Fruit fly (Drosophila melanogaster): ENCODE measurements around the gene CG10353.
A peak's percentile ranks its signal among the peaks of the same experiment; 100 is the strongest.

Gene CG10353

DNA sequence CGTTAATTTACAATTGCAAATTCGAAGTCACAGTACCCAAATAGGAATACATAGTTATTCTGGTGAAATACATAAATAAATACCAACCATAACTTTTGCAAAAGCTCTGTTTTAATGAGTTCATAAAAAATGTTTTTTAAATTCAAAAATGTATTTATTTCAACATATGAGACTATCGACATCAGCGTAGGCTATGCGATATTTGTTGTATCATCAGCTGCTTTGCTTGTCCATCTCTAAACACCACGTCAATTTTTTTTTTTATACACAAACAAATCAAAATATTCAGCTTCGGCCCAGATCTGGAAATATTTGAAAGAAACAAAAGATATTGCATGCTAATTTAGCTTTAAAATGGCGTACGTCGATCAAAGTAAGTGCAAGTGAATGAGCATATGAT, 1.2 kb upstream of the CG10353 start, which contains the start of gene CG1840:
Gene CG1840, plus strand, starts transcription at position 211 of the 400 bp plus-strand sequence.
- peak; percentile 33 for TF ChIP-seq CG17801 (GFP tag; optimal IDR thresholded peaks at IDR 0.05; ENCODE audit: partially characterized antibody)

DNA sequence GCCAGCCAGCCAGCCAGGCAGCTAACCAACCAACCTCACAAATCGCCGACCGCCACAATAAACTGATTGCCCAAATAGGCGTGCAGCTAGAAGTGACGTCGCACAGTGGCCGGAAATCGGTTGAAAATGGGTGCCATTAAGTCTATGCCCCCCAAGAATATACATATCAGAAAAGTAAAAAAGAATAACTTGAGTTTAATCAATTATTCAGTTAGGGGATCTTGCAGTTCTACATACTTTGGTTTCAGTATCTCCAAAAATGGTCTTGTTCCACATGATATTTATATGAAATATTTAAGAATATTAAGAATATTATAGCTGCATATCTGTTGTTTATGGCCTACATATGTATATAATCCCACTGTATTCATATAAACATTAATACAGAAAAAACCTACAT, 1.6 kb downstream of the CG10353 start:
- TF ChIP-seq CG17801 (GFP tag; optimal IDR thresholded peaks at IDR 0.05; ENCODE audit: partially characterized antibody): no peak

DNA sequence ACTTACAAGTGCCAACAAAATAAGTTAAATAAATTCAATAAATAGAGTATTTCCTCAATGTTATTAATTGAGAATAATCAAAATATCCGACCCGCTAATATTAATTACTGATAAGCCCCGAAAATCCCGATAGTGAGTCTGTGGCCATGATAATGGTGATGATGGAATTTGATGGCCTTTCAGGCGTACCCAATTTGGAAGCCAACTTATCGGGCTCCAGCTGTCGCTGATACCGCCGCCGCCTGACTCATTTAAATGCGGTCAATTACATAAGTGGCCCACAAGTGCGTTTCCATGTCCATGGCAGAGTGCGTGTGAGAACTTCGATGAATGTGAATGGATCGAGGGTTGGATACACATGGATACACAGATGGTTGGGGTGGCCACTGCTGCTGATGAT, 2.8 kb downstream of the CG10353 start:
- no peak for TF ChIP-seq CG17801 (GFP tag; optimal IDR thresholded peaks at IDR 0.05; ENCODE audit: partially characterized antibody)

DNA sequence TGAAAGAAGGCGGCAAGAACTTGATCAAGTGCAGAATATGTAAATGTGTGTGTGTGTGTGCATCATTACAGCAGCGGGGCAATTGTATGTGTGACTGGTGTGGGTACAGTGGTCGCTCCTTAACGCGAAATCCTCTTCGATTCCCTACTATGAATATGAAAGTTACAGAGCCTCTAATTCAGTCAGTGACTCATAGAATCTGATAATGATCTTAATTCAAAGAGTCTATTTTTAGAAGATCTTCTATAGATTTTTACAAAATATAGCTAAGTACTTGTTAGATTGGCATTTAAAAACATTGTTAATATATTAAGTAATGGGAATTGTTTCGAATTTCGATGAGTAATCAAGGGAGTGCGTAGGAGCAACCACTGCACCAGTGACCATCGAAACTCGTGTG, 4.5 kb downstream of the CG10353 start:
- peak; percentile 13 for TF ChIP-seq CG17801 (GFP tag; optimal IDR thresholded peaks at IDR 0.05; ENCODE audit: partially characterized antibody)

DNA sequence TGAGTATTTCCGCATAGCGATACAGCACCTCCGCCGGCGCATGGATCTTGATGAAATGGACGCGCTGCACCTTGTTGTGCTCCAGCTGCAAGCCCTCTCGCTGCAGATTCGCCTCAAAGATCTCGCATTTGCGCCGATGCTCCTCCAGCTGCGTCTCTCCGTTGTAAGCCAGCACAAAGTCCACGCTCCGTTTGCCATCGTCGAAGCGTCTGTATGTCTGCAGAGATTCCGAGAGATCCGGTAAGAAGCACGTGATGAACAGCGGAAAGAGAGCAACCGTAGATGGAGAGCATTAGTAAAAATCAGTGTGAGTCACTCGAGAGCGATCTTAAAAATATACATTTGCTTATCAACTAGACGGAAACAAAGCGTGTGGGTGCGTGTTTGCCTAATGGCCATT, 5.3 kb downstream of the CG10353 start:
- TF ChIP-seq CG17801 (GFP tag; optimal IDR thresholded peaks at IDR 0.05; ENCODE audit: partially characterized antibody): no peak

DNA sequence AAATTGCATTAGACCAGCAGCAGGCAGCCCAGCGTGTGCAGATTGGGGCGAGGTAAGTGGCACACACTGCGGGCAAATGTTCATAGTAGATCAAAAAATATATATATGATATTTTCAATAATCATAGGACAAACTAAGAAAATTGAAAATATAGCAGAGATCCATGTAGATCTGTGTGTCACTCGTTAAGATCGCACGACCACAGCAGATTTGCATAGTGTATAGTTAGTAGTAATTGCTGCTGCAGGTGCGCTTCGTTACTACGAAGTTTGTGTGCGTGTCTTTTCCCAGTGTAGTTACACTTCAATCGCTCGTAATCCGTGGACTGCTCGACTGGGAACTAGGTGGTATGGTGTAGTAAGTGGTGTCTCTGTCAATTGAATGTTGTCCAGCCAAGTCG, 9.8 kb downstream of the CG10353 start, which contains the start of gene CG10352:
Gene CG10352, minus strand, starts transcription at position 4 of the 400 bp plus-strand sequence.
- no peak for TF ChIP-seq CG17801 (GFP tag; optimal IDR thresholded peaks at IDR 0.05; ENCODE audit: partially characterized antibody)

DNA sequence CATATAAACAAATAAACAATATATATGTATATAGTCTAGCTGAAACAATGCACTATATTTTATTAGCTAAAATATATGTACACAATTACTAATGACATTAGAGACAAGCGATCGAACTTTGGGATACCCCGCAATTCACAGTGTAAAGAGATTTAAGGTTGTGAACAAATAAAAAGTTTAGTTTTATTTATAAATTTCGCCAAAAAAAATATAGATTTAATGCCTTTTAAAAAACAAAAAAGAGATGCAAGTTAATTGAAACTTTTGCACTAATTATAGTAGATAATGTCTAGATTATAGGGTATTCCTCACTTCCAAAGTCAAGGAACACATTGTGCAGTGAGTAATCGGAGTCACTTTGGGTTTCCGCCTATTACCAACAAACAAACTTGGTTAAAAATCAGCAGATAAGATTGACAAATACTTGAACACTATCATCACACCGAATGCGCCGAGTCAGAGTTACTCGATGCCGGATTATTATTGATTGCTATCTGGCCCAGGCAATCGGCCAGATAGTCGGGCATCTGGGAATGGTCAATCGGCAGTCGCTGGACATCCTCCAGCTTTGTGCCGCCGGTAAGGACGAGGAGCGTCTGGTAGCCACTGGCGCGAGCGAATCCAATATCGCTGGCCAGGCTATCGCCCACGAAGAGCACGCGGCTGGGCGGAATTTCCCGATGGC, 11.7 kb downstream of the CG10353 start:
- TF ChIP-seq CG17801 (GFP tag; optimal IDR thresholded peaks at IDR 0.05; ENCODE audit: partially characterized antibody): peak; percentile 3

DNA sequence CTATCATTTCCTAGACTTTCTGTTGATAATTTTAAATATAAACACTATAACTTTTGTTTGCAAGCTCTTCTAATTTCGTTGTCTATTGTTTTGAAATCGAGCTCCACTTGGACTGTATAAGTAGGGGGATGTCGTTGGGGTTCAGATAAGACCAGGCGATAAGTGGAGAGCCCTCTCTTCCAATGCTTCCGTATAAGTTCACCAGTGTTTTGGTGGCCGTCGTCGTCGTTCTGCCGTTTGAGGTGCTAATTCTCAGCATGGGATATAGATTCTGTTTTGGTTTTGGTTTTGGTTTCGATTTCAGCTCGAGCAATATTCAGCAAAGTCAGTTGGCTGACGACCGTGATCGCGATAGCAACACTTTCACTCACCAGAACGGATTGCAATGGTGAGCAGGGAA, 13.8 kb downstream of the CG10353 start, which contains the start of gene CG15739:
Gene CG15739, plus strand, starts transcription at position 204 of the 400 bp plus-strand sequence.
- no peak for TF ChIP-seq CG17801 (GFP tag; optimal IDR thresholded peaks at IDR 0.05; ENCODE audit: partially characterized antibody)

DNA sequence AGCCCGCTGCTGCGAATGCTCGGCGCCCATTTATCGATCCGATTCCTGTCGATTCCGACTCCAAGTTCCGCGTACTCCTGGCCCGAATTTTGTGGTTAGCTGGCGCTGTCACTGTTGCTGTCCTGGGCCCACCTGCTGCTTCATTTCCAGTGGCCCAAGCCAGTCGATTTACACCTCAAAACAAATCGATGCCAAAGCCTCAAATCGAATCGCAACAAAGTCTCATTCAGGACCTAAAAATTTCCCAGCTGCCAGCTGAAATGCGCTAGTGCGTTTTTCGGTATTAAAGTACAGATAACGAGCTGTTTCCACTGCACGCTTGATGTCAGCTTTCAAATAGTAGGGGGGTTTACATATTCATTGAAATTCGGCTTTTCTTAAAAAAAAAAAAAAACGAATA, 14.4 kb downstream of the CG10353 start, which contains the start of gene BORCS5:
Gene BORCS5, minus strand, starts transcription at position 263 of the 400 bp plus-strand sequence.
- TF ChIP-seq CG17801 (GFP tag; optimal IDR thresholded peaks at IDR 0.05; ENCODE audit: partially characterized antibody): no peak

DNA sequence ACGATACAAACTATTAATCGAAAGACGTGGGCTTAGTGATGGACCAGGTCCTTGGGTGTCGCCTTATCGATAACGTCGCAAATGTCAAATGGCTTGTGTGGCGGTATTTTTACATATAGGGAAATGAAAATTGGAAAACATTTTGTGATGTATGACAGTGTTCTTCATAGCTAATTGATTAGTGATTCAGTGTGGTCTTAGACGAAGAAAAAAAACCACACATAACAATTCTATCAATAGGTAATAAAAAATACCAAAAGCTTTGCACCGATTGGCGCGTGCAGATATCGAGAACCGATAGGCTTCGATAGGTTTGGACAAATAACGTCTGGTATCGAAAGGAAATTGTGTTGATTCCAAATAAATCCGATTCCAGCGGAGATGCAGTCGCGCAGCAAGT, 18.1 kb downstream of the CG10353 start, which contains the start of the genes Nrd1 and CG1847:
Gene Nrd1, minus strand, starts transcription at position 28 of the 400 bp plus-strand sequence.
Gene CG1847, plus strand, starts transcription at position 305 of the 400 bp plus-strand sequence.
- no peak for TF ChIP-seq CG17801 (GFP tag; optimal IDR thresholded peaks at IDR 0.05; ENCODE audit: partially characterized antibody)

DNA sequence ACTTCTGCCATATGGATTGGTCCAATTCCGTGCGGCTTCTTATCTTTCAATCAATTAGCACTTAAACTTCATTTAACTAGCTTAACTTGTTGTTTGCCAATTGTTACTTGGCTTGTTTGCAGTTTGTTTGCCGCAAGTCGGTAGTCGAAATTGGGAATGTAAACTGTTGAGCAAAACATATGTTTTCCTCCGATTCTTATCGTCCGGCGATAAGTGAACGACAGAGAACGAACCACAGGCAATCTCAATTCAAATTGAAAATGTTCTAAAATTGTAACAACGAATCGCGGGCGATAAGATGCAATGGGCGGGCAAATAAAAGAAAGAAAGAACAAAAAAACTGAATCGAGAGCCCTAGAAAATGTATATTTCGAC, 28.5 kb downstream of the CG10353 start:
- TF ChIP-seq CG17801 (GFP tag; optimal IDR thresholded peaks at IDR 0.05; ENCODE audit: partially characterized antibody): no peak

DNA sequence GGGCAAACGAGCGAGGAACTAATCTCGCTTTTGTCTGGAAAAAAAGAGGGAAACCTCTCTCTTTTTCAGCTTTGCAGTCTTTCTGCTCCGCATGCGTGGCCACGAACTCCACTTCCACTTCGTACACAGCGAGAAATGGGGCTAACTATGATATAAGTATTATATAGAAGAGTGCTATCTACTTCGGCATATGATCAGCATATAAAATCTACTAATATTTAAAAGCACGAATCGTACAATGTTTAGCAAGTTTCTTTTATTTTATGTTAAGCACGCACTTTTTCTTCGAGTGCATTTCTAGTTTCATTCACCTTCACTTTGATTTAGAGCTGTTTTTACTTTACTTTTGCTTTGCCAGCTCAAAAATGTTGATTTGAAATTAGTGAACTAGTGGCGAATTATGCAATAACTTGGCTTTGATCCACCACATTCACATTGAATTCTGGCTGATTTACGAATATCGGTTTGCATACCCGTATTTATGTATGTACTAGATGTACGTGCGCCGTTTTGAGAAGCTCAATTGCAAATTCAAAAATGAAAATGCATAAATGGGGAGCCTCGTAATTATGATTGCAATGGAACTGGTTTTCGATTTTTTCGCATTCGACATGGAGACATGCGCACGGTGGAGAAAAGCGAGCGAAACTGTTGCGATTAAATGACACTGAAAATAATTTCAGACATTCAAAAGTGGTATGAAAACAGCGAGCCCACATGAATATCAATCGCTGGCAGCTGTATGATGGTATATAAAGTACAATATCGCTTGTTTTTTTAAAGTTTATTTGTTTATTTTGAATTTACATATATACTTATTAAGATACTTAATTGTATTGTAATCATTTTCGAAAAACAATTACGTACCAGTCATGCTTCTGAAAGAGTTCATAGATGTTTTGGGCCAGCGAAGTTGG, 29.2 kb downstream of the CG10353 start:
- peak; percentile 93 for TF ChIP-seq CG17801 (GFP tag; optimal IDR thresholded peaks at IDR 0.05; ENCODE audit: partially characterized antibody)

DNA sequence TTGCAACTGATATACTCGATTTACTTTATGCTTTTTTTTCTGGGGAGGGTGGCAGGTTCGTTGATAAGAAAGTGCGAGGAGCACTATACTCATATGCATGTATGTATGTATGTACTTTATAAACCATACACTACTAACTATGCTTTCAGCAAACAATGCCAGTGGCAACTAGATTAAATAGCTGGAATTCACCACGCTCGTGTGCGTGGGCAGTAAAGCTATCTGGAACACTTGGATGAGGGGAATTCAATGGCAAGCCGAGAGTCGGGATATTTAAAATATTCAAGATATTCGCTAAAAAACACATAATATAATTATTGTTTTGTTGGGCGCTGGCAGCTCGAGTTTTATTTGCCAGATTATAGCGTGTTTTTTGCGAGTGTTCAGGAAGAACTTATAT, 30.1 kb downstream of the CG10353 start:
- TF ChIP-seq CG17801 (GFP tag; optimal IDR thresholded peaks at IDR 0.05; ENCODE audit: partially characterized antibody): no peak

DNA sequence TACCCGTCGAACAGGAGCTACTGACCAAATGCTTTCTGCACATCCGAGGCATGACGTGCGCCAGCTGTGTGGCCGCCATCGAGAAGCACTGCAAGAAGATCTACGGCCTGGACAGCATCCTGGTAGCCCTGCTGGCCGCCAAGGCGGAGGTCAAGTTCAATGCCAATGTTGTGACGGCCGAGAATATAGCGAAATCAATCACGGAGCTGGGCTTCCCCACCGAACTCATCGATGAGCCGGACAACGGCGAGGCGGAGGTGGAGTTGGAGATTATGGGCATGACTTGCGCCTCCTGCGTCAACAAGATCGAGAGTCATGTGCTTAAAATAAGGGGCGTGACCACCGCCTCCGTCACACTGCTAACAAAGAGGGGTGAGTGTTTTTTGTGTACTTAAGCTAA, 31.0 kb downstream of the CG10353 start:
- no peak for TF ChIP-seq CG17801 (GFP tag; optimal IDR thresholded peaks at IDR 0.05; ENCODE audit: partially characterized antibody)

DNA sequence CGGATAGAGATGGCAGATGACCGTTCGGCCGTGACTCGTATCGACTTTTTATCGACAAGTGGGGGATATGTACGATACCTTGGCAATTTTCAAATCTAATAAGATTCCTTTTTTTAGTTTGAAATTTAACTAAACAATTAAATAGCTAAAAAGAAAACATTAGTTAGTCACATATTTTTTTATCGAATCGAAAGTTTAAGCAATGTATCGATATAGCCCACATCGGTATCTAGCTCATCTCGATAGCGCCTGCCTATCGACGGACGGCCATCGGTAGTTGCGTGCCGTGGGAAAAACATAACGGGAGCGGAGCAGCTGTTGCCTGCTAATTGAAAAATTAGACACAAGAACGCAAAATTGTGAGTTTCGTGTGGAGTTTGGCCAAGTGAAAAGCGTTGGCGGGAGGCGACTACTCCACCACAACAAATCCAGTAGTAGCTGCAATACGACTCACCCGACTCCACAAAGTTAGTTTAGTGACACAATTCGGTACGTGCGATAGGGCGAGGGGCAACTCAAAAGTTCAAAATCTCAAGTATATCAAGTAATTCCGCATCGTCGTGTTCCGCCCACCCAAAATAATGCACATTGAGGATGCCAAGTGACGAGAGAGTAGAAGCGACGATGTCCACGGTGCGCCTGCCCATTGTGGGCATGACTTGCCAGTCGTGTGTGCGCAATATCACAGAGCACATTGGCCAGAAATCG, 32.0 kb downstream of the CG10353 start, which contains the start of the genes CG10347 and ATP7:
Gene CG10347, minus strand, starts transcription at position 174 of the 708 bp plus-strand sequence.
Gene ATP7, plus strand, starts transcription at position 265 of the 708 bp plus-strand sequence.
- peak; percentile 69 for TF ChIP-seq CG17801 (GFP tag; optimal IDR thresholded peaks at IDR 0.05; ENCODE audit: partially characterized antibody)

Data from ovary, adult (tissue).